Worm (Caenorhabditis elegans): Measurements from ENCODE around the gene psmd-9.

- TF ChIP-seq ref-1 (GFP tag; conservative IDR thresholded peaks at IDR 0.05): no peak
- TF ChIP-seq flt-1 (GFP tag; IDR thresholded peaks at IDR 0.05): no peak
- TF ChIP-seq klf-2 (GFP tag; conservative IDR thresholded peaks at IDR 0.05): no peak
- TF ChIP-seq cog-1 (tag; optimal IDR thresholded peaks at IDR 0.05): no peak
- TF ChIP-seq med-1 (GFP tag; optimal IDR thresholded peaks at IDR 0.05; ENCODE audit: insufficient read depth): no peak
- TF ChIP-seq tab-1 (GFP tag; IDR thresholded peaks at IDR 0.05): no peak
- TF ChIP-seq ztf-29 (GFP tag; IDR thresholded peaks at IDR 0.05): no peak
- no peak for TF ChIP-seq ztf-23 (GFP tag; IDR thresholded peaks at IDR 0.05)
These were observed 26.5 kb downstream of the psmd-9 start, which contains the start of gene flcn-1 for ce11 chrII:6928416-6928815.
